Worm (Caenorhabditis elegans) whole organism, late embryonic: ENCODE data around the gene ins-15.

Experiments
- K09A11.1 ChIP-seq: sonication (generic microtip); optimal IDR thresholded peaks from 2 replicates; lab custom pipeline; 2017; ENCODE audit warnings: antibody characterized with exemption, mild to moderate bottlenecking, missing genetic modification characterization, missing compliant biosample characterization; ENCODE audit not compliant: insufficient read depth
- ama-1 ChIP-seq: fragments of 150-350 bp; optimal IDR thresholded peaks from 2 replicates; lab custom pipeline; 2014
- ceh-2 ChIP-seq: sonication (generic microtip); optimal IDR thresholded peaks from 2 replicates; lab custom pipeline; 2016; ENCODE audit warnings: missing genotype, missing genetic modification characterization, missing compliant biosample characterization
- dve-1 ChIP-seq: sonication (generic microtip); optimal IDR thresholded peaks from 2 replicates; lab custom pipeline; 2017; ENCODE audit warnings: antibody characterized with exemption, mild to moderate bottlenecking, missing genetic modification characterization, missing compliant biosample characterization
- hlh-15 ChIP-seq: sonication (generic microtip); optimal IDR thresholded peaks from 2 replicates; lab custom pipeline; 2016; ENCODE audit warnings: missing genetic modification characterization, missing compliant biosample characterization
- odd-2 ChIP-seq: sonication (generic microtip); optimal IDR thresholded peaks from 2 replicates; lab custom pipeline; 2017; ENCODE audit warnings: antibody characterized with exemption, mild to moderate bottlenecking, missing genetic modification characterization, missing compliant biosample characterization
- tbx-2 ChIP-seq: sonication (generic microtip); optimal IDR thresholded peaks from 2 replicates; lab custom pipeline; 2016; ENCODE audit warnings: missing genetic modification characterization, missing compliant biosample characterization

- TF ChIP-seq ama-1 = no peak
- no peak for TF ChIP-seq K09A11.1 (tag; lab: Kevin White, UChicago)
- TF ChIP-seq ceh-2 = no peak
- no peak for TF ChIP-seq hlh-15 (tag; lab: Kevin White, UChicago)
- no peak for TF ChIP-seq odd-2 (tag; lab: Kevin White, UChicago)
- no peak for TF ChIP-seq dve-1 (tag; lab: Kevin White, UChicago)
- no peak for TF ChIP-seq tbx-2 (tag; lab: Kevin White, UChicago)
These were observed 28.7 kb downstream of the ins-15 start for ce11 chrII:6715853-6716252.
